Fruit fly (Drosophila melanogaster) whole organism, embryonic: ENCODE measurements around the gene CG31431.

Experiments used
- CG12236 ChIP-seq: fragments of 200-800 bp; sonication (Bioruptor generic); optimal IDR thresholded peaks from 2 replicates; lab custom pipeline; 2016; ENCODE audit warnings: missing biosample characterization, missing genetic modification characterization
- CG12299 ChIP-seq: fragments of 200-800 bp; sonication (Bioruptor generic); optimal IDR thresholded peaks from 2 replicates; lab custom pipeline; 2018; ENCODE audit warnings: missing biosample characterization, mild to moderate bottlenecking, missing genetic modification characterization
- CG12659 ChIP-seq: fragments of 200-800 bp; sonication (Bioruptor generic); optimal IDR thresholded peaks from 3 replicates; lab custom pipeline; 2017; ENCODE audit warnings: mild to moderate bottlenecking, missing biosample characterization, missing genetic modification reagents, missing genetic modification characterization
- CG13894 ChIP-seq: fragments of 200-800 bp; sonication (Bioruptor generic); optimal IDR thresholded peaks from 3 replicates; lab custom pipeline; 2018; ENCODE audit warnings: missing biosample characterization, mild to moderate bottlenecking, missing genetic modification characterization, moderate library complexity
- CG1529 ChIP-seq: fragments of 200-800 bp; sonication (Bioruptor generic); optimal IDR thresholded peaks from 3 replicates; lab custom pipeline; 2018; ENCODE audit warnings: missing biosample characterization, missing genetic modification characterization
- CG15601 ChIP-seq: fragments of 200-800 bp; sonication (Bioruptor generic); optimal IDR thresholded peaks from 3 replicates; lab custom pipeline; 2019; ENCODE audit warnings: missing biosample characterization, mild to moderate bottlenecking, missing genetic modification characterization, moderate library complexity
- CG30431 ChIP-seq: fragments of 200-800 bp; sonication (Bioruptor generic); optimal IDR thresholded peaks from 2 replicates; lab custom pipeline; 2017; ENCODE audit warnings: missing biosample characterization, missing genetic modification characterization
- CG32772 ChIP-seq: fragments of 200-800 bp; sonication (Bioruptor generic); IDR thresholded peaks from 2 replicates; pipeline ENCODE4 v1.3.6; 2022; ENCODE audit warnings: missing biosample characterization, missing genetic modification characterization
- CG3281 ChIP-seq: fragments of 200-800 bp; sonication (Bioruptor generic); optimal IDR thresholded peaks from 3 replicates; lab custom pipeline; 2017; ENCODE audit warnings: missing biosample characterization, mild to moderate bottlenecking, missing genetic modification characterization
- CG3726 ChIP-seq: fragments of 200-800 bp; sonication (Bioruptor generic); IDR thresholded peaks from 3 replicates; pipeline ENCODE4, ENCODE4 v1.3.6; 2022; ENCODE audit warnings: missing biosample characterization, missing genetic modification characterization
- CG4282 ChIP-seq: fragments of 200-800 bp; sonication (Bioruptor generic); optimal IDR thresholded peaks from 2 replicates; lab custom pipeline; 2016; ENCODE audit warnings: missing biosample characterization, missing genetic modification characterization
- CG4328 ChIP-seq: fragments of 200-800 bp; sonication (Bioruptor generic); optimal IDR thresholded peaks from 3 replicates; lab custom pipeline; 2017; ENCODE audit warnings: missing biosample characterization, missing genetic modification reagents, missing genetic modification characterization
- CG4707 ChIP-seq: fragments of 200-800 bp; sonication (Bioruptor generic); optimal IDR thresholded peaks from 2 replicates; lab custom pipeline; 2018; ENCODE audit warnings: missing biosample characterization, mild to moderate bottlenecking, missing genetic modification characterization, moderate library complexity
- CG5245 ChIP-seq: fragments of 200-800 bp; sonication (Bioruptor generic); optimal IDR thresholded peaks from 3 replicates; lab custom pipeline; 2016; ENCODE audit warnings: missing biosample characterization, missing genetic modification characterization
- CG7745 ChIP-seq: fragments of 200-800 bp; sonication (Bioruptor generic); optimal IDR thresholded peaks from 2 replicates; lab custom pipeline; 2018; ENCODE audit warnings: missing biosample characterization, mild to moderate bottlenecking, missing genetic modification characterization, moderate library complexity
- CG7839 ChIP-seq: fragments of 200-800 bp; sonication (Bioruptor generic); optimal IDR thresholded peaks from 3 replicates; lab custom pipeline; 2018; ENCODE audit warnings: missing biosample characterization, mild to moderate bottlenecking, missing genetic modification characterization, moderate library complexity
- CG7987 ChIP-seq: fragments of 200-800 bp; sonication (Bioruptor generic); optimal IDR thresholded peaks from 2 replicates; lab custom pipeline; 2018; ENCODE audit warnings: missing biosample characterization, mild to moderate bottlenecking, missing genetic modification characterization, moderate library complexity
- CG9437 ChIP-seq: fragments of 200-800 bp; sonication (Bioruptor generic); optimal IDR thresholded peaks from 2 replicates; lab custom pipeline; 2018; ENCODE audit warnings: missing biosample characterization, mild to moderate bottlenecking, missing genetic modification characterization
- CkIIα-i1 ChIP-seq: fragments of 200-800 bp; sonication (Bioruptor generic); IDR thresholded peaks from 2 replicates; pipeline ENCODE4 v1.3.6; 2022; ENCODE audit warnings: missing biosample characterization, missing genetic modification characterization
- CrebB ChIP-seq: fragments of 200-800 bp; sonication (Bioruptor generic); optimal IDR thresholded peaks from 3 replicates; lab custom pipeline; 2018; ENCODE audit warnings: missing biosample characterization, mild to moderate bottlenecking, missing genetic modification characterization
- Fer1 ChIP-seq: fragments of 200-800 bp; sonication (Bioruptor generic); optimal IDR thresholded peaks from 2 replicates; lab custom pipeline; 2017; ENCODE audit warnings: missing biosample characterization, mild to moderate bottlenecking, missing genetic modification characterization
- Jarid2 ChIP-seq: fragments of 200-800 bp; sonication (Bioruptor generic); optimal IDR thresholded peaks from 3 replicates; lab custom pipeline; 2017; ENCODE audit warnings: mild to moderate bottlenecking, missing biosample characterization, missing genetic modification reagents, missing genetic modification characterization
- MTF-1 ChIP-seq: fragments of 200-800 bp; sonication (Bioruptor generic); optimal IDR thresholded peaks from 2 replicates; lab custom pipeline; 2018; ENCODE audit warnings: missing biosample characterization, mild to moderate bottlenecking, missing genetic modification characterization, borderline replicate concordance
- Med ChIP-seq: fragments of 200-800 bp; sonication (Bioruptor generic); peaks from one replicate; lab custom pipeline; 2016; ENCODE audit warnings: missing biosample characterization, missing genetic modification characterization, mild to moderate bottlenecking, inconsistent platforms, moderate library complexity
- Meics ChIP-seq: fragments of 200-800 bp; sonication (Bioruptor generic); optimal IDR thresholded peaks from 2 replicates; lab custom pipeline; 2017; ENCODE audit warnings: missing biosample characterization, mild to moderate bottlenecking, missing genetic modification characterization
- NC2α ChIP-seq: fragments of 200-800 bp; sonication (Bioruptor generic); optimal IDR thresholded peaks from 2 replicates; lab custom pipeline; 2016; ENCODE audit warnings: missing biosample characterization, missing genetic modification characterization
- Ssrp ChIP-seq: fragments of 200-800 bp; sonication (Bioruptor generic); optimal IDR thresholded peaks from 2 replicates; lab custom pipeline; 2018; ENCODE audit warnings: missing biosample characterization, mild to moderate bottlenecking, missing genetic modification characterization, moderate library complexity
- dm ChIP-seq: fragments of 200-800 bp; sonication (Bioruptor generic); optimal IDR thresholded peaks from 3 replicates; lab custom pipeline; 2016; ENCODE audit warnings: missing biosample characterization, missing genetic modification characterization
- dmrt99B ChIP-seq: fragments of 200-800 bp; sonication (Bioruptor generic); optimal IDR thresholded peaks from 2 replicates; lab custom pipeline; 2018; ENCODE audit warnings: missing biosample characterization, mild to moderate bottlenecking, missing genetic modification characterization, moderate library complexity
- ftz-f1 ChIP-seq: fragments of 200-800 bp; sonication (Bioruptor generic); optimal IDR thresholded peaks from 2 replicates; lab custom pipeline; 2016; ENCODE audit warnings: missing biosample characterization, missing genetic modification characterization
- gce ChIP-seq: fragments of 200-800 bp; sonication (Bioruptor generic); IDR thresholded peaks from 3 replicates; pipeline ENCODE4 v1.3.6; 2022; ENCODE audit warnings: missing biosample characterization, missing genetic modification characterization
- gro ChIP-seq: fragments of 200-800 bp; sonication (Bioruptor generic); optimal IDR thresholded peaks from 2 replicates; lab custom pipeline; 2016; ENCODE audit warnings: missing biosample characterization, missing genetic modification characterization
- jigr1 ChIP-seq: fragments of 200-800 bp; sonication (Bioruptor generic); IDR thresholded peaks from 3 replicates; pipeline ENCODE4 v1.3.6; 2022; ENCODE audit warnings: missing biosample characterization, missing genetic modification characterization
- kay ChIP-seq: fragments of 200-800 bp; sonication (Bioruptor generic); optimal IDR thresholded peaks from 2 replicates; lab custom pipeline; 2016; ENCODE audit warnings: missing biosample characterization, missing genetic modification characterization
- lab ChIP-seq: fragments of 200-800 bp; sonication (Bioruptor generic); optimal IDR thresholded peaks from 3 replicates; lab custom pipeline; 2017; ENCODE audit warnings: missing biosample characterization, missing genetic modification characterization, mild to moderate bottlenecking, moderate library complexity, missing genetic modification reagents
- lbe ChIP-seq: fragments of 200-800 bp; sonication (Bioruptor generic); optimal IDR thresholded peaks from 2 replicates; lab custom pipeline; 2016; ENCODE audit warnings: missing biosample characterization, mild to moderate bottlenecking, missing genetic modification characterization
- mam ChIP-seq: fragments of 200-800 bp; sonication (Bioruptor generic); optimal IDR thresholded peaks from 3 replicates; lab custom pipeline; 2016; ENCODE audit warnings: missing biosample characterization, missing genetic modification characterization
- nmo ChIP-seq: fragments of 200-800 bp; sonication (Bioruptor generic); optimal IDR thresholded peaks from 2 replicates; lab custom pipeline; 2018; ENCODE audit warnings: missing biosample characterization, mild to moderate bottlenecking, missing genetic modification characterization, moderate library complexity
- pfk ChIP-seq: fragments of 200-800 bp; sonication (Bioruptor generic); optimal IDR thresholded peaks from 2 replicates; lab custom pipeline; 2018; ENCODE audit warnings: missing biosample characterization, mild to moderate bottlenecking, missing genetic modification characterization, moderate library complexity
- pum ChIP-seq: fragments of 200-800 bp; sonication (Bioruptor generic); optimal IDR thresholded peaks from 2 replicates; lab custom pipeline; 2016; ENCODE audit warnings: missing biosample characterization, missing genetic modification characterization
- schlank ChIP-seq: fragments of 200-800 bp; sonication (Bioruptor generic); optimal IDR thresholded peaks from 2 replicates; lab custom pipeline; 2018; ENCODE audit warnings: missing biosample characterization, mild to moderate bottlenecking, missing genetic modification characterization
- stc ChIP-seq: fragments of 200-800 bp; sonication (Bioruptor generic); IDR thresholded peaks from 2 replicates; pipeline ENCODE4 v1.3.6; 2022; ENCODE audit warnings: missing biosample characterization, missing genetic modification characterization
- tin ChIP-seq: fragments of 200-800 bp; sonication (Bioruptor generic); optimal IDR thresholded peaks from 3 replicates; lab custom pipeline; 2016; ENCODE audit warnings: missing biosample characterization, missing genetic modification characterization
- toy ChIP-seq: fragments of 200-800 bp; sonication (Bioruptor generic); IDR thresholded peaks from 2 replicates; pipeline ENCODE4 v1.3.6; 2022; ENCODE audit warnings: missing biosample characterization, missing genetic modification characterization
- tup ChIP-seq: fragments of 200-800 bp; sonication (Bioruptor generic); optimal IDR thresholded peaks from 2 replicates; lab custom pipeline; 2016; ENCODE audit warnings: missing biosample characterization, mild to moderate bottlenecking, missing genetic modification characterization, moderate library complexity
- twi ChIP-seq: fragments of 200-800 bp; optimal IDR thresholded peaks from 2 replicates; lab custom pipeline; 2019; ENCODE audit warnings: missing biosample characterization, mild to moderate bottlenecking, missing genetic modification characterization, moderate library complexity
- tx ChIP-seq: fragments of 200-800 bp; sonication (Bioruptor generic); optimal IDR thresholded peaks from 2 replicates; lab custom pipeline; 2016; ENCODE audit warnings: missing biosample characterization, missing genetic modification characterization
- vnd ChIP-seq: fragments of 200-800 bp; sonication (Bioruptor generic); IDR thresholded peaks from 3 replicates; pipeline ENCODE4 v1.3.6; 2022; ENCODE audit warnings: missing biosample characterization, missing genetic modification characterization; ENCODE audit not compliant: partially characterized antibody
- z ChIP-seq: fragments of 200-800 bp; sonication (Bioruptor generic); IDR thresholded peaks from 3 replicates; pipeline ENCODE4 v1.3.6; 2022; ENCODE audit warnings: missing biosample characterization, missing genetic modification characterization

The CG31431 gene

dm6 chr3R:21862137-21862850 is 8.2 kb upstream of the CG31431 start (continued):
- TF ChIP-seq mam (GFP tag; lab: Kevin White, UChicago) (no peak), CG13894 (no peak), schlank (tag; lab: Kevin White, UChicago) (no peak), nmo (GFP tag; lab: Kevin White, UChicago) (peak; percentile 82), pum (GFP tag; lab: Kevin White, UChicago) (peak; percentile 69), vnd (no peak), dm (GFP tag; lab: Kevin White, UChicago) (no peak), lab (peak; percentile 46), ftz-f1 (no peak), CG3281 (GFP tag; lab: Kevin White, UChicago) (peak; percentile 4), CrebB (tag; lab: Kevin White, UChicago) (peak; percentile 62), CG7839 (tag; lab: Kevin White, UChicago) (peak; percentile 81), jigr1 (GFP tag; lab: Robert Waterston, UW) (no peak), MTF-1 (GFP tag; lab: Kevin White, UChicago) (peak; percentile 23), CG32772 (GFP tag; lab: Robert Waterston, UW) (peak; percentile 73), z (GFP tag; lab: Robert Waterston, UW) (no peak), dmrt99B (peak; percentile 87), CG7745 (tag; lab: Kevin White, UChicago) (no peak), CG4328 (GFP tag; lab: Kevin White, UChicago) (peak; percentile 9), twi (peak; percentile 59), CG4707 (GFP tag; lab: Kevin White, UChicago) (peak; percentile 82), gce (GFP tag; lab: Robert Waterston, UW) (peak; percentile 81), stc (peak; percentile 82), Med (GFP tag; lab: Kevin White, UChicago) (peak; percentile 58), tin (peak; percentile 59), CG15601 (tag; lab: Kevin White, UChicago) (peak; percentile 91), CG3726 (GFP tag; lab: Robert Waterston, UW) (0 out of 3 replicates have a peak, but pooled peaks have one; percentile 59), CG4282 (GFP tag; lab: Kevin White, UChicago) (no peak), CG12299 (tag; lab: Kevin White, UChicago) (peak; percentile 85), CG5245 (peak; percentile 61), CkIIα-i1 (GFP tag; lab: Robert Waterston, UW) (no peak), Jarid2 (GFP tag; lab: Kevin White, UChicago) (peak; percentile 11), CG12236 (peak; percentile 5), CG12659 (GFP tag; lab: Kevin White, UChicago) (peak; percentile 68), CG30431 (GFP tag; lab: Kevin White, UChicago) (peak; percentile 57), gro (no peak), Fer1 (GFP tag; lab: Kevin White, UChicago) (peak; percentile 31), tx (GFP tag; lab: Kevin White, UChicago) (no peak), tup (GFP tag; lab: Kevin White, UChicago) (peak; percentile 47), kay (GFP tag; lab: Kevin White, UChicago) (peak; percentile 41), pfk (no peak), Meics (peak; percentile 4), CG7987 (GFP tag; lab: Kevin White, UChicago) (no peak), Ssrp (tag; lab: Kevin White, UChicago) (peak; percentile 89), toy (GFP tag; lab: Robert Waterston, UW) (no peak), CG9437 (GFP tag; lab: Kevin White, UChicago) (peak; percentile 64), lbe (GFP tag; lab: Kevin White, UChicago) (no peak), NC2α (GFP tag; lab: Kevin White, UChicago) (no peak), CG1529 (peak; percentile 86)
